Fruit fly (Drosophila melanogaster) whole organism, pupa: ENCODE results near the gene RhoGAP18B.

Source experiments
- CG10348 ChIP-seq: fragments of 200-800 bp; sonication (Bioruptor generic); IDR thresholded peaks from 2 replicates; pipeline ENCODE4 v1.3.6; 2022; ENCODE audit warnings: missing biosample characterization, missing genetic modification characterization
- CG12605 ChIP-seq: fragments of 200-800 bp; sonication (Bioruptor generic); IDR thresholded peaks from 2 replicates; pipeline ENCODE4 v1.3.6; 2022; ENCODE audit warnings: missing biosample characterization, missing genetic modification characterization
- CG13204 ChIP-seq: fragments of 200-800 bp; sonication (Bioruptor generic); optimal IDR thresholded peaks from 2 replicates; lab custom pipeline; 2018; ENCODE audit warnings: missing biosample characterization, mild to moderate bottlenecking, missing genetic modification characterization, moderate library complexity
- CG14655 ChIP-seq: fragments of 200-800 bp; sonication (Bioruptor generic); optimal IDR thresholded peaks from 3 replicates; lab custom pipeline; 2017; ENCODE audit warnings: mild to moderate bottlenecking, missing biosample characterization, missing genetic modification reagents, missing genetic modification characterization
- CG15710 ChIP-seq: fragments of 200-800 bp; sonication (Bioruptor generic); optimal IDR thresholded peaks from 2 replicates; lab custom pipeline; 2018; ENCODE audit warnings: missing biosample characterization, mild to moderate bottlenecking, missing genetic modification characterization, moderate library complexity
- CG17806 ChIP-seq: fragments of 200-800 bp; sonication (Bioruptor generic); optimal IDR thresholded peaks from 2 replicates; lab custom pipeline; 2018; ENCODE audit warnings: missing biosample characterization, mild to moderate bottlenecking, missing genetic modification characterization, moderate library complexity
- CG32121 ChIP-seq: fragments of 200-800 bp; sonication (Bioruptor generic); IDR thresholded peaks from 2 replicates; pipeline ENCODE4 v1.3.6; 2022; ENCODE audit warnings: missing biosample characterization, missing genetic modification characterization
- CG34367 ChIP-seq: fragments of 200-800 bp; sonication (Bioruptor generic); optimal IDR thresholded peaks from 2 replicates; lab custom pipeline; 2018; ENCODE audit warnings: missing biosample characterization, mild to moderate bottlenecking, missing genetic modification characterization
- CG4496 ChIP-seq: fragments of 200-800 bp; sonication (Bioruptor generic); IDR thresholded peaks from 3 replicates; pipeline ENCODE4 v1.3.6; 2022; ENCODE audit warnings: missing biosample characterization, missing genetic modification characterization
- CG8159 ChIP-seq: fragments of 200-800 bp; sonication (Bioruptor generic); optimal IDR thresholded peaks from 3 replicates; lab custom pipeline; 2018; ENCODE audit warnings: missing biosample characterization, mild to moderate bottlenecking, missing genetic modification characterization, moderate library complexity
- CG8301 ChIP-seq: fragments of 200-800 bp; sonication (Bioruptor generic); optimal IDR thresholded peaks from 2 replicates; lab custom pipeline; 2018; ENCODE audit warnings: missing biosample characterization, mild to moderate bottlenecking, missing genetic modification characterization
- CG9948 ChIP-seq: fragments of 200-800 bp; sonication (Bioruptor generic); optimal IDR thresholded peaks from 2 replicates; lab custom pipeline; 2018; ENCODE audit warnings: missing biosample characterization, mild to moderate bottlenecking, missing genetic modification characterization, moderate library complexity
- D1 ChIP-seq: fragments of 200-800 bp; sonication (Bioruptor generic); optimal IDR thresholded peaks from 2 replicates; lab custom pipeline; 2018; ENCODE audit warnings: missing biosample characterization, mild to moderate bottlenecking, missing genetic modification characterization, moderate library complexity
- EcR ChIP-seq: fragments of 200-800 bp; sonication (Bioruptor generic); optimal IDR thresholded peaks from 3 replicates; lab custom pipeline; 2019; ENCODE audit warnings: missing biosample characterization, missing genetic modification characterization, mild to moderate bottlenecking, moderate library complexity, missing genetic modification reagents
- Ets98B ChIP-seq: fragments of 200-800 bp; sonication (Bioruptor generic); IDR thresholded peaks from 2 replicates; pipeline ENCODE4 v1.3.6; 2022; ENCODE audit warnings: missing biosample characterization, missing genetic modification characterization
- Pif1A ChIP-seq: fragments of 200-800 bp; sonication (Bioruptor generic); optimal IDR thresholded peaks from 3 replicates; lab custom pipeline; 2016; ENCODE audit warnings: missing biosample characterization, missing genetic modification characterization
- Pif1B ChIP-seq: fragments of 200-800 bp; sonication (Bioruptor generic); optimal IDR thresholded peaks from 3 replicates; lab custom pipeline; 2016; ENCODE audit warnings: missing biosample characterization, missing genetic modification characterization
- Snoo ChIP-seq: fragments of 200-800 bp; sonication (Bioruptor generic); optimal IDR thresholded peaks from 3 replicates; lab custom pipeline; 2017; ENCODE audit warnings: missing biosample characterization, mild to moderate bottlenecking, missing genetic modification characterization, inconsistent platforms
- fd96Ca ChIP-seq: fragments of 200-800 bp; sonication (Bioruptor generic); IDR thresholded peaks from 3 replicates; pipeline ENCODE4 v1.3.6; 2022; ENCODE audit warnings: missing biosample characterization, missing genetic modification characterization
- gl ChIP-seq: fragments of 200-800 bp; sonication (Bioruptor generic); optimal IDR thresholded peaks from 2 replicates; lab custom pipeline; 2018; ENCODE audit warnings: missing biosample characterization, mild to moderate bottlenecking, missing genetic modification characterization
- rn ChIP-seq: fragments of 200-800 bp; sonication (Bioruptor generic); IDR thresholded peaks from 2 replicates; pipeline ENCODE4 v1.3.6; 2022; ENCODE audit warnings: missing biosample characterization, missing genetic modification characterization

Gene RhoGAP18B

dm6 chrX:19201630-19202029 lies 34.7 kb upstream of the RhoGAP18B start, which contains the start of gene CG7990:
Gene CG7990 (minus strand): TSS chrX:19201979.
- TF ChIP-seq Ets98B (GFP tag; lab: Robert Waterston, UW) (no peak), CG10348 (GFP tag; lab: Robert Waterston, UW) (no peak), EcR (no peak), CG17806 (no peak), CG8301 (no peak), CG32121 (GFP tag; lab: Robert Waterston, UW) (no peak), D1 (no peak), CG12605 (GFP tag; lab: Robert Waterston, UW) (no peak), CG34367 (tag; lab: Kevin White, UChicago) (no peak), CG4496 (GFP tag; lab: Robert Waterston, UW) (no peak), fd96Ca (GFP tag; lab: Robert Waterston, UW) (no peak), CG14655 (GFP tag; lab: Kevin White, UChicago) (no peak), CG9948 (tag; lab: Kevin White, UChicago) (no peak), Snoo (tag; lab: Kevin White, UChicago) (no peak), Pif1A (no peak), rn (GFP tag; lab: Robert Waterston, UW) (no peak), CG15710 (tag; lab: Kevin White, UChicago) (no peak), CG8159 (no peak), Pif1B (GFP tag; lab: Kevin White, UChicago) (no peak), CG13204 (GFP tag; lab: Kevin White, UChicago) (no peak)

- TF ChIP-seq EcR, result peak; percentile 18
- TF ChIP-seq CG12605 (GFP tag; lab: Robert Waterston, UW), result no peak
These were observed 26.5 kb upstream of the RhoGAP18B start, which contains the start of the genes CG7914 and CG14194 for dm6 chrX:19193336-19193735. Gene CG7914 (minus strand): TSS chrX:19193448. Gene CG14194 (plus strand): TSS chrX:19193555.

dm6 chrX:19191597-19191996 lies 24.7 kb upstream of the RhoGAP18B start:
- no peak for TF ChIP-seq CG13204 (GFP tag; lab: Kevin White, UChicago)

- no peak for TF ChIP-seq fd96Ca (GFP tag; lab: Robert Waterston, UW)
- no peak for TF ChIP-seq Ets98B (GFP tag; lab: Robert Waterston, UW)
- TF ChIP-seq CG4496 (GFP tag; lab: Robert Waterston, UW), result no peak
- no peak for TF ChIP-seq EcR
- no peak for TF ChIP-seq CG12605 (GFP tag; lab: Robert Waterston, UW)
- TF ChIP-seq CG14655 (GFP tag; lab: Kevin White, UChicago), result no peak
- TF ChIP-seq CG32121 (GFP tag; lab: Robert Waterston, UW), result no peak
- TF ChIP-seq CG15710 (tag; lab: Kevin White, UChicago), result no peak
- no peak for TF ChIP-seq Snoo (tag; lab: Kevin White, UChicago)
- no peak for TF ChIP-seq gl
- no peak for TF ChIP-seq CG10348 (GFP tag; lab: Robert Waterston, UW)
- no peak for TF ChIP-seq CG8301
- no peak for TF ChIP-seq CG8159
These were observed 24.2 kb upstream of the RhoGAP18B start for dm6 chrX:19191050-19191449.

- TF ChIP-seq D1 (no peak), CG32121 (GFP tag; lab: Robert Waterston, UW) (0 out of 2 replicates have a peak, but pooled peaks have one; percentile 15), rn (GFP tag; lab: Robert Waterston, UW) (no peak), CG14655 (GFP tag; lab: Kevin White, UChicago) (no peak), CG8301 (no peak), Pif1B (GFP tag; lab: Kevin White, UChicago) (no peak), fd96Ca (GFP tag; lab: Robert Waterston, UW) (peak; percentile 33; the same call in 1 of the 3 replicates), CG8159 (no peak)
- TF ChIP-seq, all 21 proteins: peak for 2
These were observed 23.0 kb upstream of the RhoGAP18B start, which contains the start of gene HP1D3csd for dm6 chrX:19189903-19190302. Gene HP1D3csd (plus strand): TSS chrX:19190214.

- TF ChIP-seq Snoo (tag; lab: Kevin White, UChicago) (peak; percentile 80), rn (GFP tag; lab: Robert Waterston, UW) (peak; percentile 42; the same call in 1 of the 2 replicates), CG4496 (GFP tag; lab: Robert Waterston, UW) (peak; percentile 84), CG15710 (tag; lab: Kevin White, UChicago) (peak; percentile 81), EcR (peak; percentile 72), CG8159 (peak; percentile 70), CG10348 (GFP tag; lab: Robert Waterston, UW) (no peak), CG13204 (GFP tag; lab: Kevin White, UChicago) (peak; percentile 65), CG17806 (peak; percentile 65), CG32121 (GFP tag; lab: Robert Waterston, UW) (peak; percentile 72), CG34367 (tag; lab: Kevin White, UChicago) (peak; percentile 73), CG8301 (peak; percentile 54), Pif1B (GFP tag; lab: Kevin White, UChicago) (peak; percentile 62), CG9948 (tag; lab: Kevin White, UChicago) (peak; percentile 62), gl (peak; percentile 49), Pif1A (peak; percentile 75), Ets98B (GFP tag; lab: Robert Waterston, UW) (peak; percentile 80), CG12605 (GFP tag; lab: Robert Waterston, UW) (peak; percentile 69), CG14655 (GFP tag; lab: Kevin White, UChicago) (no peak), D1 (peak; percentile 13), fd96Ca (GFP tag; lab: Robert Waterston, UW) (peak; percentile 85; the same call in 2 of the 3 replicates)
These were observed 20.8 kb upstream of the RhoGAP18B start, which contains the start of gene Mec2 for dm6 chrX:19187624-19188085. Gene Mec2 (plus strand): TSS chrX:19188035.
